Worm (Caenorhabditis elegans): ENCODE data around the gene fbxa-118.

DNA sequence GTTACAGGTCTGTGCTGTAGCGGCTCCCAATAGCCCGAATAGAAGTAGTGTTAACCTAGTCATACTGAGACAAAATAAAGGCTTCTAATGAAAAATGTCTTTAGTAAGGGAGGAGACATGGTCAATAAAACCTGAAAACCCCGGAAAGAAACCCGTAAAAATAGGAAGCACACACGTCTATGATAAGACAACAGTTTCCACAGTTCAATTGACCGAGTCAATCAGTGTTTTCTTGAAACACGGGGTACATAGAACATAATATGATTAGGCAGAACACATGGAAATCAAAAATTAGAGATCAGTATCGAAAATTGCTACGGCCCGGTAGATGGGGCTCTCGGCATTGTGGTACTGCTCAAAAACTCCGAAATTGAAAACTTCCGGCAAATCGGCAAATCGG is 26.0 kb downstream of the fbxa-118 start, which contains the start of gene clec-49:
- TF ChIP-seq snpc-4 (tag; optimal IDR thresholded peaks at IDR 0.05) (no peak), nhr-12 (tag; optimal IDR thresholded peaks at IDR 0.05) (no peak), nhr-28 (tag; optimal IDR thresholded peaks at IDR 0.05) (no peak), mab-5 (tag; optimal IDR thresholded peaks at IDR 0.05) (no peak), nhr-76 (tag; optimal IDR thresholded peaks at IDR 0.05) (no peak)
